Worm (Caenorhabditis elegans) whole organism, L4 larva: Measurements from ENCODE around the gene M163.10.

Experiments
- D1046.2 ChIP-seq: fragments of 200-800 bp; sonication (Bioruptor generic); IDR thresholded peaks from 2 replicates; pipeline ENCODE4 v1.3.6; 2022; ENCODE audit warnings: missing genetic modification characterization, missing compliant biosample characterization
- F26F4.8 ChIP-seq: fragments of 200-800 bp; sonication (Bioruptor generic); conservative IDR thresholded peaks from 2 replicates; pipeline ENCODE4 v1.3.6; 2022; ENCODE audit warnings: missing genetic modification characterization, missing compliant biosample characterization
- Y5F2A.4 ChIP-seq: fragments of 200-800 bp; sonication (Bioruptor generic); optimal IDR thresholded peaks from 2 replicates; lab custom pipeline; 2018; ENCODE audit warnings: mild to moderate bottlenecking, missing genetic modification characterization, missing compliant biosample characterization
- ZK337.2 ChIP-seq: fragments of 200-800 bp; sonication (Bioruptor generic); IDR thresholded peaks from 2 replicates; pipeline ENCODE4 v1.3.6; 2022; ENCODE audit warnings: missing genetic modification reagents, missing genetic modification characterization, missing compliant biosample characterization
- aly-2 ChIP-seq: sonication (generic microtip); optimal IDR thresholded peaks from 2 replicates; lab custom pipeline; 2018; ENCODE audit warnings: missing biosample characterization, missing genetic modification characterization
- attf-4 ChIP-seq: sonication (generic microtip); optimal IDR thresholded peaks from 3 replicates; lab custom pipeline; 2017; ENCODE audit warnings: missing biosample characterization, missing genetic modification characterization
- ceh-28 ChIP-seq: fragments of 150-350 bp; optimal IDR thresholded peaks from 2 replicates; lab custom pipeline; 2014; ENCODE audit warnings: missing biosample characterization, missing genetic modification reagents, missing genetic modification characterization
- ceh-62 ChIP-seq: sonication (generic microtip); optimal IDR thresholded peaks from 2 replicates; lab custom pipeline; 2017; ENCODE audit warnings: missing biosample characterization, missing genetic modification characterization
- daf-16 ChIP-seq, 3 experiments: sonication (generic microtip); optimal IDR thresholded peaks; 2 replicates each; lab custom pipeline; 2016 to 2017; ENCODE audit warnings: missing genetic modification characterization in 3 of 3, missing genetic modification reagents in 3 of 3, mild to moderate bottlenecking in 2 of 3, missing compliant biosample characterization in 2 of 3, missing biosample characterization in 1 of 3, moderate library complexity in 1 of 3
- dmd-6 ChIP-seq: fragments of 200-800 bp; sonication (Bioruptor generic); IDR thresholded peaks from 2 replicates; pipeline ENCODE4 v1.3.6; 2022; ENCODE audit warnings: missing genetic modification reagents, missing genetic modification characterization, missing compliant biosample characterization
- dmd-8 ChIP-seq: fragments of 200-800 bp; sonication (Bioruptor generic); IDR thresholded peaks from 2 replicates; pipeline ENCODE4 v1.3.6; 2022; ENCODE audit warnings: missing genetic modification characterization, missing compliant biosample characterization
- dve-1 ChIP-seq: sonication (generic microtip); optimal IDR thresholded peaks from 2 replicates; lab custom pipeline; 2017; ENCODE audit warnings: antibody characterized with exemption, mild to moderate bottlenecking, missing genetic modification characterization, missing compliant biosample characterization; ENCODE audit not compliant: insufficient read depth
- hif-1 ChIP-seq, 2 experiments: sonication (generic microtip); optimal IDR thresholded peaks; 2 replicates each; lab custom pipeline; 2016 to 2017; ENCODE audit warnings: missing compliant biosample characterization in 2 of 2, missing genetic modification characterization in 2 of 2, missing genetic modification reagents in 2 of 2, missing genotype in 2 of 2, mild to moderate bottlenecking in 1 of 2
- hlh-11 ChIP-seq: fragments of 200-800 bp; sonication (Bioruptor generic); optimal IDR thresholded peaks from 2 replicates; lab custom pipeline; 2018; ENCODE audit warnings: mild to moderate bottlenecking, missing genetic modification characterization, missing compliant biosample characterization
- hlh-30 ChIP-seq: sonication (generic microtip); optimal IDR thresholded peaks from 2 replicates; lab custom pipeline; 2017; ENCODE audit warnings: antibody characterized with exemption, mild to moderate bottlenecking, missing genetic modification characterization, missing compliant biosample characterization; ENCODE audit not compliant: insufficient read depth
- lim-7 ChIP-seq: fragments of 200-800 bp; sonication (Bioruptor generic); IDR thresholded peaks from 2 replicates; pipeline ENCODE4 v1.3.6; 2022; ENCODE audit warnings: missing genetic modification characterization, missing compliant biosample characterization
- lin-13 ChIP-seq: fragments of 150-350 bp; optimal IDR thresholded peaks from 2 replicates; lab custom pipeline; 2014; ENCODE audit warnings: missing biosample characterization, missing genetic modification reagents, missing genetic modification characterization
- lin-29 ChIP-seq: fragments of 200-800 bp; sonication (Bioruptor generic); IDR thresholded peaks from 2 replicates; pipeline ENCODE4 v1.3.6; 2022; ENCODE audit warnings: missing genetic modification reagents, missing genetic modification characterization, missing compliant biosample characterization
- lir-3 ChIP-seq: sonication (generic microtip); optimal IDR thresholded peaks from 2 replicates; lab custom pipeline; 2016; ENCODE audit warnings: mild to moderate bottlenecking, missing genetic modification characterization, missing compliant biosample characterization
- madf-5 ChIP-seq, 2 experiments: fragments of 200-800 bp; sonication (Bioruptor generic); IDR thresholded peaks; 2 replicates each; pipeline ENCODE4 v1.3.6; 2022; ENCODE audit warnings: missing compliant biosample characterization in 2 of 2, missing genetic modification characterization in 2 of 2
- mdt-29 ChIP-seq: fragments of 200-800 bp; sonication (Bioruptor generic); IDR thresholded peaks from 2 replicates; pipeline ENCODE4 v1.3.6; 2022; ENCODE audit warnings: missing genetic modification reagents, missing genetic modification characterization, missing compliant biosample characterization
- mes-2 ChIP-seq: sonication (generic microtip); optimal IDR thresholded peaks from 2 replicates; lab custom pipeline; 2016; ENCODE audit warnings: missing genotype, mild to moderate bottlenecking, missing genetic modification characterization, missing compliant biosample characterization; ENCODE audit not compliant: poor library complexity, severe bottlenecking
- nhr-237 ChIP-seq: sonication (generic microtip); optimal IDR thresholded peaks from 2 replicates; lab custom pipeline; 2017; ENCODE audit warnings: missing biosample characterization, missing genetic modification characterization
- nhr-28 ChIP-seq: fragments of 150-350 bp; optimal IDR thresholded peaks from 2 replicates; lab custom pipeline; 2014; ENCODE audit warnings: missing biosample characterization, missing genetic modification characterization
- nhr-48 ChIP-seq: sonication (generic microtip); optimal IDR thresholded peaks from 2 replicates; lab custom pipeline; 2016; ENCODE audit warnings: mild to moderate bottlenecking, missing genetic modification characterization, missing compliant biosample characterization
- nhr-77 ChIP-seq: fragments of 150-350 bp; optimal IDR thresholded peaks from 2 replicates; lab custom pipeline; 2014; ENCODE audit warnings: missing biosample characterization, missing genetic modification characterization
- rbr-2 ChIP-seq: sonication (generic microtip); optimal IDR thresholded peaks from 2 replicates; lab custom pipeline; 2016; ENCODE audit warnings: missing genotype, missing genetic modification characterization, missing compliant biosample characterization
- set-16 ChIP-seq: fragments of 200-800 bp; sonication (Bioruptor generic); IDR thresholded peaks from 2 replicates; pipeline ENCODE4 v1.3.6; 2022; ENCODE audit warnings: missing genetic modification reagents, missing genetic modification characterization, missing compliant biosample characterization
- spr-1 ChIP-seq: sonication (generic microtip); optimal IDR thresholded peaks from 2 replicates; lab custom pipeline; 2016; ENCODE audit warnings: mild to moderate bottlenecking, missing genetic modification characterization, missing compliant biosample characterization
- unc-62 ChIP-seq, 3 experiments: fragments of 150-350 bp in 1 of 3; sonication (generic microtip); optimal IDR thresholded peaks in 2 of 3; peaks in 1 of 3; 1 replicate in 1 of 3; 2 replicates in 2 of 3; lab custom pipeline; 2014 to 2017; ENCODE audit warnings: missing biosample characterization in 3 of 3, missing genetic modification characterization in 3 of 3, missing genetic modification reagents in 3 of 3, missing genotype in 1 of 3
- vab-7 ChIP-seq: fragments of 200-800 bp; sonication (Bioruptor generic); IDR thresholded peaks from 2 replicates; pipeline ENCODE4 v1.3.6; 2022; ENCODE audit warnings: missing genetic modification reagents, missing genetic modification characterization, missing compliant biosample characterization
- zag-1 ChIP-seq: fragments of 150-350 bp; optimal IDR thresholded peaks from 2 replicates; lab custom pipeline; 2014; ENCODE audit warnings: missing biosample characterization, missing genetic modification characterization
- ztf-11 ChIP-seq: fragments of 150-350 bp; optimal IDR thresholded peaks from 2 replicates; lab custom pipeline; 2014; ENCODE audit warnings: missing biosample characterization, missing genetic modification characterization

Gene M163.10

ce11 chrX:14480248-14480647 lies 9.5 kb downstream of the M163.10 start, which contains the start of gene gfi-3 (continued):
- TF ChIP-seq ztf-11 (tag; lab: Kevin White, UChicago) (no peak), madf-5 (GFP tag; IDR thresholded peaks at IDR 0.05; lab: Robert Waterston, UW) (no peak), set-16 (GFP tag; lab: Robert Waterston, UW) (no peak; the same call in 1 of the 2 replicates), hif-1 (tag; optimal IDR thresholded peaks at IDR 0.05; lab: Kevin White, UChicago) (peak in 1 of 2 experiments; percentile 58), dve-1 (tag; lab: Kevin White, UChicago) (peak; percentile 95), nhr-77 (tag; lab: Kevin White, UChicago) (peak; percentile 30), spr-1 (peak; percentile 46), rbr-2 (tag; lab: Kevin White, UChicago) (peak; percentile 85), hlh-30 (tag; lab: Kevin White, UChicago) (peak; percentile 73), lin-29 (0 out of 2 replicates have a peak, but pooled peaks have one; percentile 19), dmd-8 (GFP tag; lab: Robert Waterston, UW) (0 out of 2 replicates have a peak, but pooled peaks have one; percentile 31), ZK337.2 (GFP tag; lab: Robert Waterston, UW) (no peak), nhr-48 (tag; lab: Kevin White, UChicago) (peak; percentile 66), nhr-28 (tag; lab: Kevin White, UChicago) (peak; percentile 67)

ce11 chrX:14481637-14482036 lies 10.8 kb downstream of the M163.10 start:
- peak; percentile 4 for TF ChIP-seq hlh-11 (tag; lab: Kevin White, UChicago)
- TF ChIP-seq F26F4.8 (GFP tag; lab: Robert Waterston, UW) = no peak
- TF ChIP-seq set-16 (GFP tag; lab: Robert Waterston, UW) = peak; percentile 76
- TF ChIP-seq D1046.2 (GFP tag; lab: Robert Waterston, UW) = 0 out of 2 replicates have a peak, but pooled peaks have one; percentile 52
- TF ChIP-seq daf-16 (GFP tag; optimal IDR thresholded peaks at IDR 0.05; lab: Kevin White, UChicago) = no peak
- no peak for TF ChIP-seq daf-16 (tag; optimal IDR thresholded peaks at IDR 0.05; lab: Kevin White, UChicago)

DNA sequence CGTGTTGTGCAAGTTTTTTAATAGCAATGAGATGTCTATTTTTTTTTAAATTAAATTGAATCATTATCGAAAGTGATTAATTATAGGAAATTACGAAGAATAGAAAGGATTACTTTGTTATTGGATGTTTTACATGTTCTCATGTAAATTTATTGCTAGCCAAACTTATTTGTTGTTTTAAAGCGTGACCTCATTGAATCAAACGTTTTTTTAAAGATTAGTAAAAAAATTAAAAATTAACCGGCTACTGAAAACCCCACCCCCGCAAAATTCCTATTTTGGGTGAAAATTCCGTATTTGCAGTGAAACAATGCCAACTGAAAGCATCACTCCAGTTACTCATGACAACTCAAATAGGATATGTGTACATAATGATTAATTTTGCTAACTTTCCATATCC lies 14.0 kb downstream of the M163.10 start, which contains the start of gene M163.8:
TSS of gene M163.8 (plus strand) at position 301 of the 400 bp plus-strand sequence.
- TF ChIP-seq nhr-77 (tag; lab: Kevin White, UChicago) (no peak), mes-2 (tag; lab: Kevin White, UChicago) (no peak), F26F4.8 (GFP tag; lab: Robert Waterston, UW) (no peak), nhr-237 (tag; lab: Kevin White, UChicago) (no peak), ceh-62 (tag; lab: Kevin White, UChicago) (no peak), mdt-29 (no peak), dmd-6 (GFP tag; lab: Robert Waterston, UW) (no peak), nhr-28 (tag; lab: Kevin White, UChicago) (no peak), ceh-28 (tag; lab: Kevin White, UChicago) (no peak), attf-4 (tag; lab: Kevin White, UChicago) (no peak), zag-1 (no peak), spr-1 (no peak), lin-13 (GFP tag; lab: Kevin White, UChicago) (no peak), aly-2 (no peak), vab-7 (GFP tag; lab: Robert Waterston, UW) (no peak), rbr-2 (tag; lab: Kevin White, UChicago) (no peak)

DNA sequence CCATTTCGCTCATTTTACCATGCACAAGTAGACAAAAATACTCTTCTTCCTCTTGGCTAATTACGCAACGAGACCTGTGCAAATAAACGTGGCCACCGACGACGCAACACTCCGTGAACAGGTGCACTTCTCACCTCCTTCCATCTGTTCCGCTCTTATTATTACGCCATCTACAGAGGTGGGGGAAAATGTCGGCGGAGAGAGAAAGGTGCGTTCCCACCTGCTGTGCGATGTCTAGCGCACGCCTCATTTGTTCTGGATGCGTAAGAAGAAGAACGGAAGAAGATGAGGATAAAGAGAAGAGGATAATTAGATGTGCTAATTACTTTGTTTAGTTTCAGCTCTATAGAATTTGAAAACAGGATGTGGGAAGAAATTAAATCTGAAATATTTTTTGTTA lies 15.7 kb downstream of the M163.10 start:
- peak in 1 of 2 experiments; percentile 7 for TF ChIP-seq unc-62 (GFP tag; optimal IDR thresholded peaks at IDR 0.05 in 1 of 2; lab: Kevin White, UChicago)
- no peak for TF ChIP-seq unc-62 (tag; optimal IDR thresholded peaks at IDR 0.05; lab: Kevin White, UChicago)
- no peak for TF ChIP-seq Y5F2A.4 (GFP tag; lab: Kevin White, UChicago)
- no peak for TF ChIP-seq lir-3 (tag; lab: Kevin White, UChicago)
- no peak for TF ChIP-seq set-16 (GFP tag; lab: Robert Waterston, UW)
- TF ChIP-seq lim-7 (GFP tag; lab: Robert Waterston, UW) = no peak
- no peak for TF ChIP-seq zag-1
- no peak for TF ChIP-seq dmd-6 (GFP tag; lab: Robert Waterston, UW)
- no peak for TF ChIP-seq spr-1
- TF ChIP-seq hif-1 (tag; optimal IDR thresholded peaks at IDR 0.05; lab: Kevin White, UChicago) = no peak
